Fruit fly (Drosophila melanogaster) whole organism, wandering third instar larva: ENCODE measurements around the gene hdly.

Experiments used
- Abd-B ChIP-seq: fragments of >200 bp; optimal IDR thresholded peaks from 2 replicates; lab custom pipeline; 2017; ENCODE audit warnings: missing biosample characterization, missing genetic modification characterization
- CrebA ChIP-seq: fragments of 200-800 bp; sonication (Bioruptor generic); optimal IDR thresholded peaks from 2 replicates; lab custom pipeline; 2016; ENCODE audit warnings: missing biosample characterization, mild to moderate bottlenecking, missing genetic modification characterization, borderline replicate concordance
- Dfd ChIP-seq: fragments of >200 bp; optimal IDR thresholded peaks from 2 replicates; lab custom pipeline; 2017; ENCODE audit warnings: missing biosample characterization, missing genetic modification characterization
- Dif ChIP-seq: fragments of 200-275, 200-300 bp; sonication (Bioruptor generic); optimal IDR thresholded peaks from 2 replicates; lab custom pipeline; 2018; ENCODE audit warnings: missing biosample characterization, missing genetic modification characterization; ENCODE audit not compliant: partially characterized antibody
- HLH106 ChIP-seq: fragments of 200-800 bp; optimal IDR thresholded peaks from 3 replicates; lab custom pipeline; 2019; ENCODE audit warnings: missing biosample characterization, mild to moderate bottlenecking, missing genetic modification characterization, moderate library complexity
- Hnf4 ChIP-seq: fragments of 200-800 bp; sonication (Bioruptor generic); optimal IDR thresholded peaks from 2 replicates; lab custom pipeline; 2016; ENCODE audit warnings: missing biosample characterization, mild to moderate bottlenecking, missing genetic modification characterization
- Hr78 ChIP-seq: fragments of >200 bp; optimal IDR thresholded peaks from 2 replicates; lab custom pipeline; 2017; ENCODE audit warnings: missing biosample characterization, missing genetic modification characterization
- Jra ChIP-seq: sonication (Bioruptor generic); optimal IDR thresholded peaks from 2 replicates; lab custom pipeline; 2016; ENCODE audit warnings: missing biosample characterization, missing genetic modification characterization
- Myc ChIP-seq: fragments of >200 bp; optimal IDR thresholded peaks from 2 replicates; lab custom pipeline; 2017
- N ChIP-seq: fragments of >200 bp; optimal IDR thresholded peaks from 2 replicates; lab custom pipeline; 2018; ENCODE audit warnings: missing biosample characterization, missing external identifiers, missing genetic modification characterization
- OdsH ChIP-seq: fragments of 200-800 bp; sonication (Bioruptor generic); optimal IDR thresholded peaks from 2 replicates; lab custom pipeline; 2016; ENCODE audit warnings: missing biosample characterization, mild to moderate bottlenecking, missing genetic modification characterization
- Rel ChIP-seq, 2 experiments: fragments of 200-800 bp; sonication (Bioruptor generic) in 1 of 2; optimal IDR thresholded peaks; 2 replicates in 1 of 2; 3 replicates in 1 of 2; lab custom pipeline; 2016 to 2019; ENCODE audit warnings: mild to moderate bottlenecking in 2 of 2, missing biosample characterization in 2 of 2, missing genetic modification characterization in 2 of 2, moderate library complexity in 1 of 2
- Sp1 ChIP-seq: fragments of 200-800 bp; sonication (Bioruptor generic); optimal IDR thresholded peaks from 3 replicates; lab custom pipeline; 2019; ENCODE audit warnings: missing biosample characterization, mild to moderate bottlenecking, missing genetic modification characterization, moderate library complexity
- Vsx2 ChIP-seq: fragments of 200-300, 225-300 bp; sonication (Bioruptor generic); optimal IDR thresholded peaks from 2 replicates; lab custom pipeline; 2018; ENCODE audit warnings: missing biosample characterization, missing genetic modification characterization; ENCODE audit not compliant: partially characterized antibody
- br ChIP-seq: fragments of 200-800 bp; sonication (Bioruptor generic); optimal IDR thresholded peaks from 2 replicates; lab custom pipeline; 2016; ENCODE audit warnings: missing biosample characterization, missing genetic modification characterization
- brk ChIP-seq: fragments of 200-800 bp; sonication (Bioruptor generic); optimal IDR thresholded peaks from 2 replicates; lab custom pipeline; 2016; ENCODE audit warnings: missing biosample characterization, mild to moderate bottlenecking, missing genetic modification characterization
- dsf ChIP-seq: sonication (Bioruptor generic); optimal IDR thresholded peaks from 2 replicates; lab custom pipeline; 2016; ENCODE audit warnings: missing biosample characterization, missing genetic modification characterization, borderline replicate concordance
- foxo ChIP-seq, 2 experiments: fragments of 200-800 bp; sonication (Bioruptor generic); optimal IDR thresholded peaks; 2 replicates in 1 of 2; 3 replicates in 1 of 2; lab custom pipeline; 2016 to 2017; ENCODE audit warnings: missing biosample characterization in 2 of 2, missing genetic modification characterization in 2 of 2
- fru ChIP-seq: fragments of 200-800 bp; sonication (Bioruptor generic); optimal IDR thresholded peaks from 3 replicates; lab custom pipeline; 2016; ENCODE audit warnings: missing biosample characterization, mild to moderate bottlenecking, missing genetic modification characterization
- h ChIP-seq: fragments of 200-800 bp; sonication (Bioruptor generic); optimal IDR thresholded peaks from 3 replicates; lab custom pipeline; 2016; ENCODE audit warnings: missing biosample characterization, mild to moderate bottlenecking, missing genetic modification characterization
- lola ChIP-seq: fragments of >200 bp; optimal IDR thresholded peaks from 2 replicates; lab custom pipeline; 2017; ENCODE audit warnings: missing biosample characterization, missing genetic modification characterization
- pan ChIP-seq: fragments of >200 bp; optimal IDR thresholded peaks from 2 replicates; lab custom pipeline; 2017
- psq ChIP-seq: fragments of 200-800 bp; sonication (Bioruptor generic); optimal IDR thresholded peaks from 3 replicates; lab custom pipeline; 2017; ENCODE audit warnings: missing biosample characterization, mild to moderate bottlenecking, missing genetic modification characterization, moderate library complexity
- rgr ChIP-seq: fragments of 200-800 bp; sonication (Bioruptor generic); optimal IDR thresholded peaks from 3 replicates; lab custom pipeline; 2016; ENCODE audit warnings: missing biosample characterization, mild to moderate bottlenecking, missing genetic modification characterization
- sage ChIP-seq: fragments of 200-800 bp; sonication (Bioruptor generic); optimal IDR thresholded peaks from 2 replicates; lab custom pipeline; 2016; ENCODE audit warnings: missing biosample characterization, mild to moderate bottlenecking, missing genetic modification characterization
- tai ChIP-seq: sonication (Bioruptor generic); optimal IDR thresholded peaks from 2 replicates; lab custom pipeline; 2016; ENCODE audit warnings: missing biosample characterization, missing genetic modification characterization
- usp ChIP-seq: fragments of >200 bp; optimal IDR thresholded peaks from 2 replicates; lab custom pipeline; 2017; ENCODE audit warnings: missing biosample characterization, missing genetic modification characterization
- woc ChIP-seq: sonication (Bioruptor generic); optimal IDR thresholded peaks from 2 replicates; lab custom pipeline; 2016; ENCODE audit warnings: missing biosample characterization, mild to moderate bottlenecking, missing genetic modification characterization

The hdly gene

dm6 chr3R:20949749-20950676, 35.9 kb downstream of the hdly start:
- TF ChIP-seq Dif (GFP tag; lab: Kevin White, UChicago) (peak; percentile 19), pan (lab: Kevin White, UChicago) (no peak), Myc (peak; percentile 26), Vsx2 (GFP tag; lab: Kevin White, UChicago) (no peak)

- TF ChIP-seq fru (no peak), Abd-B (GFP tag; lab: Kevin White, UChicago) (no peak), CrebA (GFP tag; lab: Kevin White, UChicago) (no peak), woc (no peak), lola (GFP tag; lab: Kevin White, UChicago) (no peak), Dif (GFP tag; lab: Kevin White, UChicago) (no peak), dsf (no peak), HLH106 (tag; lab: Kevin White, UChicago) (no peak), brk (GFP tag; lab: Kevin White, UChicago) (no peak), psq (GFP tag; lab: Kevin White, UChicago) (no peak), sage (no peak), OdsH (no peak), usp (no peak), Jra (GFP tag; lab: Kevin White, UChicago) (no peak), N (GFP tag; lab: Kevin White, UChicago) (no peak), br (GFP tag; lab: Kevin White, UChicago) (no peak), Sp1 (GFP tag; lab: Kevin White, UChicago) (no peak), Vsx2 (GFP tag; lab: Kevin White, UChicago) (no peak)
Observed at dm6 chr3R:20950677-20951018, 36.6 kb downstream of the hdly start.

- TF ChIP-seq Hr78 (no peak), HLH106 (tag; lab: Kevin White, UChicago) (no peak), rgr (GFP tag; lab: Kevin White, UChicago) (no peak), Dfd (GFP tag; lab: Kevin White, UChicago) (no peak), psq (GFP tag; lab: Kevin White, UChicago) (no peak), br (GFP tag; lab: Kevin White, UChicago) (no peak), Abd-B (GFP tag; lab: Kevin White, UChicago) (no peak)
Observed at dm6 chr3R:20951353-20951955, 37.4 kb downstream of the hdly start.

- no peak for TF ChIP-seq N (GFP tag; lab: Kevin White, UChicago)
- TF ChIP-seq sage = no peak
- peak; percentile 30 for TF ChIP-seq CrebA (GFP tag; lab: Kevin White, UChicago)
- TF ChIP-seq Rel (GFP tag; optimal IDR thresholded peaks at IDR 0.05; lab: Kevin White, UChicago) = peak; percentile 4
- TF ChIP-seq Rel (tag; optimal IDR thresholded peaks at IDR 0.05; lab: Kevin White, UChicago) = no peak
- TF ChIP-seq OdsH = no peak
- no peak for TF ChIP-seq Abd-B (GFP tag; lab: Kevin White, UChicago)
- peak; percentile 11 for TF ChIP-seq h
- TF ChIP-seq br (GFP tag; lab: Kevin White, UChicago) = peak; percentile 4
Observed at dm6 chr3R:20952423-20953013, 38.4 kb downstream of the hdly start.

- TF ChIP-seq foxo (GFP tag; optimal IDR thresholded peaks at IDR 0.05; lab: Kevin White, UChicago) = no peak
- TF ChIP-seq Rel (GFP tag; optimal IDR thresholded peaks at IDR 0.05; lab: Kevin White, UChicago) = no peak
- TF ChIP-seq Rel (tag; optimal IDR thresholded peaks at IDR 0.05; lab: Kevin White, UChicago) = peak; percentile 19
Observed at dm6 chr3R:20954531-20954930, 40.4 kb downstream of the hdly start.

dm6 chr3R:20955119-20955518, 41.0 kb downstream of the hdly start:
- TF ChIP-seq Hnf4 (GFP tag; lab: Kevin White, UChicago) (no peak), tai (GFP tag; lab: Kevin White, UChicago) (peak; percentile 10)
- TF ChIP-seq, all 38 proteins: peak for 1
